Worm (Caenorhabditis elegans): Measurements from ENCODE around the gene C24A8.5.
"Not testable (repeated sequence)": the region's sequence is repeated elsewhere in the genome, so short reads cannot be mapped to it uniquely, and the experiment has no call there.

DNA sequence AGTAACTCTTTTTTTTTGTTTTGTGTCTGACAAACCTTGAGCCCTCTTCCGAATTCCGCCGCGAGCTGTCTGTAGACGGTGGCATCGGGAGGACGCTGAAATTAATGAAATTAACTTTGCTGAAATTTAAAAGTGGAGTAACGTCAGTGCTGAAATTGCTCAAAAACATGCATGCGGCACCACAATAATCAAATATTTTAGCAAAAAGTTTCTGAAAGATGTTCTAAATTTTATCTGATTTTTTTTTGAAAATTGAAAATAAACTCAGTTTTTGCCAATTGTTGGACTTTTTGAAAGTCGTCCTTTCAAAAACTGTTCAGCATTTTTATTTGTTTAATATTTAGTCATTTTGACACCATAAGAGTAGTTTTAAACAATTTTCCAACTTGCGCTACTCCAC is 7.2 kb upstream of the C24A8.5 start, which contains the start of gene cst-2:
- TF ChIP-seq ceh-36 (tag; optimal IDR thresholded peaks at IDR 0.05); ceh-13 (GFP tag; optimal IDR thresholded peaks at IDR 0.05); pes-1 (GFP tag; IDR thresholded peaks at IDR 0.05); ama-1 (optimal IDR thresholded peaks at IDR 0.05); B0310.2 (tag; optimal IDR thresholded peaks at IDR 0.05); sea-1 (GFP tag; conservative IDR thresholded peaks at IDR 0.05); hnd-1 (tag; optimal IDR thresholded peaks at IDR 0.05); F13C5.2 (tag; optimal IDR thresholded peaks at IDR 0.05): not testable (repeated sequence)

Measured in whole organism, early embryonic.